Fruit fly (Drosophila melanogaster): ENCODE measurements around the gene slam.

slam gene

dm6 chr2L:6360059-6360458 lies 12.1 kb upstream of the slam start:
- TF ChIP-seq CG12768 (GFP tag; optimal IDR thresholded peaks at IDR 0.05): no peak
- no peak for TF ChIP-seq Crg-1 (GFP tag; optimal IDR thresholded peaks at IDR 0.05)
- no peak for TF ChIP-seq Clk (GFP tag; optimal IDR thresholded peaks at IDR 0.05)

dm6 chr2L:6366924-6367323 lies 5.3 kb upstream of the slam start:
- TF ChIP-seq toe (GFP tag; optimal IDR thresholded peaks at IDR 0.05): no peak
- TF ChIP-seq cnc (optimal IDR thresholded peaks at IDR 0.05): no peak
- no peak for TF ChIP-seq Crg-1 (GFP tag; optimal IDR thresholded peaks at IDR 0.05)
- TF ChIP-seq CG12768 (GFP tag; optimal IDR thresholded peaks at IDR 0.05): no peak
- TF ChIP-seq CG1620 (GFP tag; optimal IDR thresholded peaks at IDR 0.05): no peak
- no peak for TF ChIP-seq ovo (GFP tag; optimal IDR thresholded peaks at IDR 0.05)
- TF ChIP-seq CG7045 (GFP tag; optimal IDR thresholded peaks at IDR 0.05): no peak
- TF ChIP-seq Clk (GFP tag; optimal IDR thresholded peaks at IDR 0.05): no peak
- no peak for TF ChIP-seq kay (GFP tag; ENCODE audit: borderline replicate concordance)
- no peak for TF ChIP-seq CG33017 (tag; optimal IDR thresholded peaks at IDR 0.05)
- no peak for TF ChIP-seq CG11617 (GFP tag; optimal IDR thresholded peaks at IDR 0.05)
- no peak for TF ChIP-seq CG5204 (GFP tag; optimal IDR thresholded peaks at IDR 0.05)

dm6 chr2L:6367478-6367932 lies 4.7 kb upstream of the slam start, which contains the start of gene Nepl4:
Gene Nepl4 (plus strand): TSS chr2L:6367882.
- no peak for TF ChIP-seq Mnt (GFP tag; optimal IDR thresholded peaks at IDR 0.05)
- TF ChIP-seq tj (GFP tag; optimal IDR thresholded peaks at IDR 0.05): peak; percentile 78

dm6 chr2L:6369286-6369685 lies 2.9 kb upstream of the slam start:
- TF ChIP-seq CG33017 (tag; optimal IDR thresholded peaks at IDR 0.05) (no peak), CG5204 (GFP tag; optimal IDR thresholded peaks at IDR 0.05) (no peak), Crg-1 (GFP tag; optimal IDR thresholded peaks at IDR 0.05) (no peak), CG7045 (GFP tag; optimal IDR thresholded peaks at IDR 0.05) (no peak), tj (GFP tag; optimal IDR thresholded peaks at IDR 0.05) (no peak), Clk (GFP tag; optimal IDR thresholded peaks at IDR 0.05) (no peak), Mnt (GFP tag; optimal IDR thresholded peaks at IDR 0.05) (no peak), cnc (optimal IDR thresholded peaks at IDR 0.05) (no peak), toe (GFP tag; optimal IDR thresholded peaks at IDR 0.05) (no peak), pad (GFP tag; optimal IDR thresholded peaks at IDR 0.05) (no peak), kay (GFP tag; ENCODE audit: borderline replicate concordance) (no peak), bab1 (GFP tag; optimal IDR thresholded peaks at IDR 0.05) (no peak), CG7101 (tag; optimal IDR thresholded peaks at IDR 0.05) (no peak), ovo (GFP tag; optimal IDR thresholded peaks at IDR 0.05) (no peak), CG11617 (GFP tag; optimal IDR thresholded peaks at IDR 0.05) (no peak), cic (GFP tag; optimal IDR thresholded peaks at IDR 0.05) (no peak), CG14711 (tag; optimal IDR thresholded peaks at IDR 0.05) (no peak), CG1620 (GFP tag; optimal IDR thresholded peaks at IDR 0.05) (no peak)

- TF ChIP-seq bab1 (GFP tag; optimal IDR thresholded peaks at IDR 0.05) (peak; percentile 35), tj (GFP tag; optimal IDR thresholded peaks at IDR 0.05) (peak; percentile 97), pad (GFP tag; optimal IDR thresholded peaks at IDR 0.05) (no peak)
Observed at dm6 chr2L:6371025-6371641, 1.1 kb upstream of the slam start.

dm6 chr2L:6373141-6373540 lies 953 bp downstream of the slam start:
- no peak for TF ChIP-seq Mnt (GFP tag; optimal IDR thresholded peaks at IDR 0.05)

- TF ChIP-seq toe (GFP tag; optimal IDR thresholded peaks at IDR 0.05): no peak
- TF ChIP-seq cic (GFP tag; optimal IDR thresholded peaks at IDR 0.05): no peak
- TF ChIP-seq Mnt (GFP tag; optimal IDR thresholded peaks at IDR 0.05): no peak
- TF ChIP-seq Clk (GFP tag; optimal IDR thresholded peaks at IDR 0.05): no peak
- TF ChIP-seq CG12768 (GFP tag; optimal IDR thresholded peaks at IDR 0.05): no peak
- no peak for TF ChIP-seq tj (GFP tag; optimal IDR thresholded peaks at IDR 0.05)
- no peak for TF ChIP-seq ovo (GFP tag; optimal IDR thresholded peaks at IDR 0.05)
Observed at dm6 chr2L:6379197-6379596, 7.0 kb downstream of the slam start.

dm6 chr2L:6380966-6381365 lies 8.8 kb downstream of the slam start, which contains the start of gene Nepl5:
Gene Nepl5 (plus strand): TSS chr2L:6381266.
- no peak for TF ChIP-seq CG7101 (tag; optimal IDR thresholded peaks at IDR 0.05)
- no peak for TF ChIP-seq Hr96 (GFP tag; optimal IDR thresholded peaks at IDR 0.05)
- no peak for TF ChIP-seq bab1 (GFP tag; optimal IDR thresholded peaks at IDR 0.05)
